Fruit fly (Drosophila melanogaster): Measurements from ENCODE around the gene hyx.
A peak's percentile ranks its signal among the peaks of the same experiment; 100 is the strongest.

The hyx gene

dm6 chr3R:9048466-9049072, 10.0 kb downstream of the hyx start, which contains the start of gene Mst85C (continued):
- TF ChIP-seq CG1529 (GFP tag; optimal IDR thresholded peaks at IDR 0.05): no peak
- no peak for TF ChIP-seq Nf-YA (GFP tag; IDR thresholded peaks at IDR 0.05)
- TF ChIP-seq Ssrp (tag; optimal IDR thresholded peaks at IDR 0.05): no peak
- no peak for TF ChIP-seq CG6813 (GFP tag; optimal IDR thresholded peaks at IDR 0.05)
- no peak for TF ChIP-seq odd (GFP tag; optimal IDR thresholded peaks at IDR 0.05)
- no peak for TF ChIP-seq CG6683 (GFP tag; optimal IDR thresholded peaks at IDR 0.05)
- no peak for TF ChIP-seq stc (GFP tag; IDR thresholded peaks at IDR 0.05)
- TF ChIP-seq chinmo (GFP tag; IDR thresholded peaks at IDR 0.05; ENCODE audit: partially characterized antibody): no peak
- TF ChIP-seq Elba2 (GFP tag; optimal IDR thresholded peaks at IDR 0.05): no peak
- TF ChIP-seq tna (GFP tag; IDR thresholded peaks at IDR 0.05; ENCODE audit: partially characterized antibody): no peak
- TF ChIP-seq Pdp1 (GFP tag; optimal IDR thresholded peaks at IDR 0.05): peak in 1 of 2 experiments; percentile 53
- TF ChIP-seq ttk (GFP tag; IDR thresholded peaks at IDR 0.05): no peak
- no peak for TF ChIP-seq cas (GFP tag; IDR thresholded peaks at IDR 0.05)
- no peak for TF ChIP-seq CG8290 (GFP tag; optimal IDR thresholded peaks at IDR 0.05)
- TF ChIP-seq CG8290 (tag; optimal IDR thresholded peaks at IDR 0.05): peak in 1 of 2 experiments; percentile 14
- TF ChIP-seq bowl (GFP tag; IDR thresholded peaks at IDR 0.05): no peak
- peak; percentile 73 for TF ChIP-seq Med (GFP tag)
- TF ChIP-seq CG7928 (GFP tag; optimal IDR thresholded peaks at IDR 0.05): no peak
- TF ChIP-seq salm (tag; optimal IDR thresholded peaks at IDR 0.05): no peak
- no peak for TF ChIP-seq CG15696 (tag; optimal IDR thresholded peaks at IDR 0.05)
- no peak for TF ChIP-seq CG6791 (GFP tag; IDR thresholded peaks at IDR 0.05; ENCODE audit: partially characterized antibody)
- TF ChIP-seq CG17385 (GFP tag; optimal IDR thresholded peaks at IDR 0.05): no peak
- no peak for TF ChIP-seq HLH4C (GFP tag; IDR thresholded peaks at IDR 0.05; ENCODE audit: partially characterized antibody)
- TF ChIP-seq CG33213 (GFP tag; optimal IDR thresholded peaks at IDR 0.05): no peak
- TF ChIP-seq CG16779 (GFP tag; IDR thresholded peaks at IDR 0.05): no peak
- peak; percentile 65 for TF ChIP-seq exex (tag; optimal IDR thresholded peaks at IDR 0.05)
- no peak for TF ChIP-seq CG8944 (GFP tag; optimal IDR thresholded peaks at IDR 0.05)
- peak; percentile 13 for TF ChIP-seq CG1603 (tag; optimal IDR thresholded peaks at IDR 0.05)
- peak; percentile 61 for TF ChIP-seq CG9437 (GFP tag; optimal IDR thresholded peaks at IDR 0.05)
- TF ChIP-seq CG14860 (GFP tag; IDR thresholded peaks at IDR 0.05; ENCODE audit: partially characterized antibody): no peak
- TF ChIP-seq Stat92E (GFP tag; optimal IDR thresholded peaks at IDR 0.05): no peak
- no peak for TF ChIP-seq Nf-YB (GFP tag; optimal IDR thresholded peaks at IDR 0.05)
- TF ChIP-seq kah (GFP tag; optimal IDR thresholded peaks at IDR 0.05): peak; percentile 38
- TF ChIP-seq CG34376 (GFP tag; optimal IDR thresholded peaks at IDR 0.05): peak; percentile 52
- no peak for TF ChIP-seq CG4820 (GFP tag; optimal IDR thresholded peaks at IDR 0.05)
- no peak for TF ChIP-seq Dek (tag; optimal IDR thresholded peaks at IDR 0.05)
- TF ChIP-seq Trl (optimal IDR thresholded peaks at IDR 0.05): no peak
- TF ChIP-seq Trl (GFP tag; optimal IDR thresholded peaks at IDR 0.05): no peak
- no peak for TF ChIP-seq trem (tag; optimal IDR thresholded peaks at IDR 0.05)
- no peak for TF ChIP-seq CG11093 (GFP tag; IDR thresholded peaks at IDR 0.05)
- no peak for TF ChIP-seq HLH54F (GFP tag; optimal IDR thresholded peaks at IDR 0.05)
- no peak for TF ChIP-seq Bgb (GFP tag; IDR thresholded peaks at IDR 0.05; ENCODE audit: partially characterized antibody)
- peak; percentile 33 for TF ChIP-seq mirr (GFP tag; optimal IDR thresholded peaks at IDR 0.05)
- no peak for TF ChIP-seq Kr (GFP tag; optimal IDR thresholded peaks at IDR 0.05)
- no peak for TF ChIP-seq dimm (GFP tag; IDR thresholded peaks at IDR 0.05)
- TF ChIP-seq CG12236 (GFP tag; optimal IDR thresholded peaks at IDR 0.05): no peak
- peak; percentile 17 for TF ChIP-seq CG15601 (tag; optimal IDR thresholded peaks at IDR 0.05)
- TF ChIP-seq da (GFP tag; optimal IDR thresholded peaks at IDR 0.05): no peak
- no peak for TF ChIP-seq Abd-B (GFP tag; optimal IDR thresholded peaks at IDR 0.05)
- TF ChIP-seq sd (tag; optimal IDR thresholded peaks at IDR 0.05): no peak
